Worm (Caenorhabditis elegans): ENCODE measurements around the gene oac-59.

Gene oac-59

ce11 chrIV:12282873-12283272, 18.2 kb downstream of the oac-59 start, which contains the start of gene hpo-12:
TSS of gene hpo-12 (plus strand) at chrIV:12283173.
- peak; percentile 10 for TF ChIP-seq nhr-129 (tag; optimal IDR thresholded peaks at IDR 0.05)
- no peak for TF ChIP-seq ztf-4 (tag; optimal IDR thresholded peaks at IDR 0.05)

DNA sequence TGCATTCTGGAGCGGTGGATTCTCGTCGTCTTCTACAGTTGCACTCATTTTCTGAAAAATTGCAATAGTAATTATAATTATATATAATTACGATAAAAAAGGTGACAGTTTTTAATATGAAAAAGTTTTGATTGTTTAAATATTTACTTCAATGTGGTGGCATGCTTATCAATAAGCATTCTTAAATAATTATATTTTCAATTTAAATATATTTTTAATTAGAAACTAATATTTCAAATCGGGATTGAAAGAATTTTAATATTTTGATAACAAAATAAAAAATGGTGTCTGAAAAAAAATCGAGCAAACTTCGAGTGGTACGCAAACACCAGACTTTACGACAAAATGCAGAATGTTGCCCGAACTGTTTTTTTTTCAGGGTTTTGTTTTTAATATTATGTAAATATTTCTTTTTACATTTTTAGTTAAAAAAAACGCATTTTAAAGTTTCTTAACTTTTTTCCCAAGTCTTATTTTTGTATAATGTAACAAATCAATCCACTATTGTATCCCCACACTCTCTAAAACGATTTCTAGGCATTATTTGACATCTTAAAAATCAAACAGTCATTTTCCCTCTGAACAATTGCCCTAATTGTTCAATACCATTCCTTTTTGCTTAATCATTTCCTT, 18.8 kb downstream of the oac-59 start, which contains the start of the genes C42C1.12 and C42C1.19:
Gene C42C1.12 (minus strand): TSS at position 51 of the 633 bp plus-strand sequence.
Gene C42C1.19 (plus strand): TSS at position 583 of the 633 bp plus-strand sequence.
- TF ChIP-seq C34F6.9 (tag; optimal IDR thresholded peaks at IDR 0.05) (peak; percentile 56), mdl-1 (tag; optimal IDR thresholded peaks at IDR 0.05) (no peak), lsy-2 (tag; optimal IDR thresholded peaks at IDR 0.05) (peak; percentile 6 to 64), ztf-11 (tag; optimal IDR thresholded peaks at IDR 0.05) (no peak), F13H6.1 (tag; optimal IDR thresholded peaks at IDR 0.05) (no peak), R02D3.7 (tag; optimal IDR thresholded peaks at IDR 0.05) (no peak)

ce11 chrIV:12279340-12279739, 21.7 kb downstream of the oac-59 start, which contains the start of gene ltah-1.1:
TSS of gene ltah-1.1 (plus strand) at chrIV:12279622.
- TF ChIP-seq nhr-129 (tag; optimal IDR thresholded peaks at IDR 0.05), result peak; percentile 20
- no peak for TF ChIP-seq zag-1 (tag; optimal IDR thresholded peaks at IDR 0.05)

- TF ChIP-seq nhr-129 (tag; optimal IDR thresholded peaks at IDR 0.05) (peak; percentile 63), ama-1 (optimal IDR thresholded peaks at IDR 0.05) (no peak), lsy-2 (tag; optimal IDR thresholded peaks at IDR 0.05) (peak in 1 of 2 experiments; percentile 68), crh-2 (tag; optimal IDR thresholded peaks at IDR 0.05) (peak; percentile 18), F13H6.1 (tag; optimal IDR thresholded peaks at IDR 0.05) (no peak), blmp-1 (tag; optimal IDR thresholded peaks at IDR 0.05; ENCODE audit: insufficient read depth) (no peak), fos-1 (tag; optimal IDR thresholded peaks at IDR 0.05) (no peak), lin-39 (tag; optimal IDR thresholded peaks at IDR 0.05) (no peak)
Observed at ce11 chrIV:12278507-12278906, 22.6 kb downstream of the oac-59 start, which contains the start of the genes tag-335 and vkmt-1. TSS of gene tag-335 (minus strand) at chrIV:12278594. TSS of gene vkmt-1 (plus strand) at chrIV:12278725.

DNA sequence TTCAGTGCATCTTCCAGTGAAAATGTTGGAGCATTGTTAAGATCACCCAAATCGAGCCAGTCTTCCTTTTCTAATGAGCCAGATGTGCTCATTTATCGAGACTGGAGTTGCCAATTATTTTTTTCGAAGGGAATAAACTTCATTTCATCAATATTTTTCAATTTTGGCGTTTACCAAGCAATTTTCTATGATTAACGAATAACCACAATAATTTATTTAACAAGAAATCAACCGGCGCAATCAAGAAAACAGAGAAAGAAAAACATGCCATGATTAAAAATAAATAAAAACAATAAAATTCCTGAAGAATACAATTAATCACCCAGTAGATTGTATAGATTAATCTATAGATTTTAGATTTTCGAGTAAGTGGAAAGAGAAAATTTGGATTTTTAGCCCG, 25.2 kb downstream of the oac-59 start, which contains the start of gene vps-8:
Gene vps-8 (minus strand): TSS at position 101 of the 400 bp plus-strand sequence.
- TF ChIP-seq R02D3.7 (tag; optimal IDR thresholded peaks at IDR 0.05) (no peak), ceh-16 (tag; optimal IDR thresholded peaks at IDR 0.05) (no peak), mdl-1 (tag; optimal IDR thresholded peaks at IDR 0.05) (no peak), elt-3 (tag; optimal IDR thresholded peaks at IDR 0.05) (no peak), skn-1 (tag; optimal IDR thresholded peaks at IDR 0.05) (no peak), nhr-77 (tag; optimal IDR thresholded peaks at IDR 0.05) (no peak), Y55F3AM.14 (GFP tag; optimal IDR thresholded peaks at IDR 0.05) (no peak), zag-1 (tag; optimal IDR thresholded peaks at IDR 0.05) (no peak)

DNA sequence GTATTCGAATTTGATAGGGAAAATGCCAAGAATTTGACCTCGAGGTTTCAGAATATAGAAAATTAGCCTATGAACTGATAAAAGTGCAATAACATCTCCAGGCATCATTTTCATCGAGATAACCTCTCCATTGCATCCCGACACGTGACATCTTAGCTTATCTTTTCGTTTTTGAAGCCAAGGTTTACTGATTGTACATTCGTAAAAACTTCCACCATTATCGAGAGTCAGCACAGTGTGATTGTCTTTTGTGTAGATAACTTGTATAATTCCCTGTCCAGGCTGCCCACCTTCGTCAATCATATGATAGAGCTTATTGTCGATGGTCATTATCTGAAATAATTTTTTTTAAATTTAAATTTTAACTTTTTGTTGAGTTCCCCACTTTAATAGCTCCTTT, 26.7 kb downstream of the oac-59 start:
- TF ChIP-seq gmeb-1 (tag; optimal IDR thresholded peaks at IDR 0.05) (peak; percentile 5), zag-1 (tag; optimal IDR thresholded peaks at IDR 0.05) (no peak), crh-2 (tag; optimal IDR thresholded peaks at IDR 0.05) (no peak), nhr-129 (tag; optimal IDR thresholded peaks at IDR 0.05) (peak; percentile 22)

DNA sequence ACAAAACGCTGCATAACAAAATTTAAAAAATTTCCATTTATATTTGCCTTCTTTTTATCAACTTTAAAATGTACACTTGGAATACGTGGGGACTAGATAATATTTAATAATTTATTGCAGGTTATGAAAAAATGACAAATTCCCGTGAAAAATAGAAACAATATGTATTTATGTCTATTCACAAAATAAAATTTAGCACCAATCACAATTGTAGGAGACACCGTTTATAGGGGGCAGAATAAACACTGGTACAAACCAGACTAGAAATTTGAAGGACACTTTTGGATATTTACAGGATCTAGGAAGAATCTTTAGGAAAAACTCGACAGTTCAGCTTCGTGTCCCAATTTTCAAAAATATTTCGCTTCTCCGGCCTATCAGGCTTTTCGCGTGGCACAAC, 30.7 kb downstream of the oac-59 start, which contains the start of gene C42C1.3:
Gene C42C1.3 (minus strand): TSS at position 101 of the 400 bp plus-strand sequence.
- TF ChIP-seq mab-5 (tag; optimal IDR thresholded peaks at IDR 0.05), result no peak
- no peak for TF ChIP-seq egl-27 (tag; optimal IDR thresholded peaks at IDR 0.05)
- TF ChIP-seq ZK546.5 (tag; optimal IDR thresholded peaks at IDR 0.05), result no peak
- TF ChIP-seq skn-1 (tag; optimal IDR thresholded peaks at IDR 0.05), result no peak
- no peak for TF ChIP-seq alr-1 (tag; optimal IDR thresholded peaks at IDR 0.05)
- no peak for TF ChIP-seq ztf-11 (tag; optimal IDR thresholded peaks at IDR 0.05)

ce11 chrIV:12268272-12269045, 32.6 kb downstream of the oac-59 start, which contains the start of the genes ppm-1.H and rpl-34:
TSS of gene ppm-1.H (minus strand) at chrIV:12268322.
TSS of gene rpl-34 (plus strand) at chrIV:12268995.
- TF ChIP-seq ztf-4 (tag; optimal IDR thresholded peaks at IDR 0.05) (peak; percentile 17), nhr-23 (tag; optimal IDR thresholded peaks at IDR 0.05) (no peak), sma-3 (GFP tag; optimal IDR thresholded peaks at IDR 0.05) (no peak), lin-39 (tag; optimal IDR thresholded peaks at IDR 0.05) (no peak), mab-5 (tag; optimal IDR thresholded peaks at IDR 0.05) (no peak), lin-11 (tag; optimal IDR thresholded peaks at IDR 0.05) (peak; percentile 59), zag-1 (tag; optimal IDR thresholded peaks at IDR 0.05) (peak; percentile 4), skn-1 (tag; optimal IDR thresholded peaks at IDR 0.05) (no peak), unc-62 (GFP tag; optimal IDR thresholded peaks at IDR 0.05) (no peak), crh-2 (tag; optimal IDR thresholded peaks at IDR 0.05) (peak; percentile 74), F13H6.1 (tag; optimal IDR thresholded peaks at IDR 0.05) (peak; percentile 23), blmp-1 (tag; optimal IDR thresholded peaks at IDR 0.05; ENCODE audit: insufficient read depth) (no peak), ama-1 (optimal IDR thresholded peaks at IDR 0.05) (no peak), unc-39 (tag; optimal IDR thresholded peaks at IDR 0.05) (no peak), unc-55 (GFP tag; optimal IDR thresholded peaks at IDR 0.05) (peak; percentile 95), ZK546.5 (tag; optimal IDR thresholded peaks at IDR 0.05) (no peak), nhr-129 (tag; optimal IDR thresholded peaks at IDR 0.05) (peak; percentile 98), sma-9 (GFP tag; optimal IDR thresholded peaks at IDR 0.05) (peak; percentile 51), sma-9 (tag; optimal IDR thresholded peaks at IDR 0.05) (no peak), nhr-237 (tag; optimal IDR thresholded peaks at IDR 0.05) (no peak), lsy-2 (tag; optimal IDR thresholded peaks at IDR 0.05) (peak; percentile 89 to 98)

Measured in whole organism, L2 larva.